Fruit fly (Drosophila melanogaster) S2 (cell line): ENCODE data around the gene Dpm3.
A peak's percentile ranks its signal among the peaks of the same experiment; 100 is the strongest.

Experiments
- CG8478 ChIP-seq: fragments of >200 bp; optimal IDR thresholded peaks from 2 replicates; lab custom pipeline; 2018
- CTCF ChIP-seq, 2 experiments: fragments of >200 bp; optimal IDR thresholded peaks; 2 replicates each; lab custom pipeline; 2018

DNA sequence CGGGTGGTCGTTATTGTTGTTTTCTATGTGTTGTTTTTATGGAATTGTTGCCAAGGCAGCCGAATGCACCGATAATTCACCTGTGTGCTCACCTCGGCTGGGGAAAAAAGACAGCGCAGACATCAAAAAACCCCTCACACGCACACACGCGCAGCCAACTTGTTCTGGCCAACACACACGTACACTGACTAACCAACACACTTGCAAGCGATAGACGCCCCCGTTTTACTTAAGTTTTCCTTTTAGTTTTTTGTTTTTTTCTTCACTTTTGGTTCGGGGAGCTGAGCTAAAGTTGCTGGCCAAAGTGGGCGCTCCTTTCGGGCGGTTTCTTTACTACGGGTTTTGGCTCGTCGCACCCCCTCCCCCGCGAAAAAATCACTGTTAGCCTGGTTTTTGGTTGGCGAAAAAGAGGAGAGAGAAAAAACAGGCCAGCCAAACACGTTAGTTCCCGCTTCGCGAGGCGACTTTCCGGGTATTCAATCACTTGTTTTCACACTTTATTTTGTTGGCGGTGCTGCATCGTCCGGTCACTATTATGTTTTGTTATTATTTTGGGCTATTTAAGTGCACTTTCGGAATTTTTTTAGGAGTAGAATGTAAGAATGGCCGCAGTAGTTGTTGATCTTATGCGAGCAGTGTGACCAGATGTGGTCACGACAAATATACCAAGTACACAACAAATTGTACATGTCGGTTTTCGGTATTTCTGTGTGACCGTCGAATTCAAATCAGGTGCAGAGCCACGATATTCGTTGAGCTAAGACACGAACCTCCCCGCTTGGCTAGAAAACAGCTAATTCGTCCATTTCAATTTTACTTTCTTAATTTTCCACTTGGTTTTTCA lies 31.7 kb upstream of the Dpm3 start, which contains the start of gene yrt:
- TF ChIP-seq CG8478 (lab: Kevin White, UChicago) = no peak
- peak; percentile 72 to 77 for TF ChIP-seq CTCF (optimal IDR thresholded peaks at IDR 0.05; lab: Kevin White, UChicago)
